Fruit fly (Drosophila melanogaster) whole organism, embryonic: Measurements from ENCODE around the gene CG32295.

ENCODE experiments used
- CG10366 ChIP-seq: fragments of 200-800 bp; sonication (Bioruptor generic); IDR thresholded peaks from 2 replicates; pipeline ENCODE4 v1.3.6; 2022; ENCODE audit warnings: missing biosample characterization, missing genetic modification characterization
- CG10431 ChIP-seq: fragments of 200-800 bp; sonication (Bioruptor generic); optimal IDR thresholded peaks from 3 replicates; lab custom pipeline; 2018; ENCODE audit warnings: missing biosample characterization, mild to moderate bottlenecking, missing genetic modification characterization
- CG11093 ChIP-seq: fragments of 200-800 bp; sonication (Bioruptor generic); IDR thresholded peaks from 3 replicates; pipeline ENCODE4 v1.3.6; 2022; ENCODE audit warnings: missing biosample characterization, missing genetic modification characterization
- CG11696 ChIP-seq: fragments of 200-800 bp; sonication (Bioruptor generic); IDR thresholded peaks from 2 replicates; pipeline ENCODE4 v1.3.6; 2022; ENCODE audit warnings: missing biosample characterization, missing genetic modification characterization
- CG12071 ChIP-seq: fragments of 200-800 bp; sonication (Bioruptor generic); optimal IDR thresholded peaks from 3 replicates; lab custom pipeline; 2018; ENCODE audit warnings: missing biosample characterization, mild to moderate bottlenecking, missing genetic modification characterization
- CG12299 ChIP-seq: fragments of 200-800 bp; sonication (Bioruptor generic); optimal IDR thresholded peaks from 2 replicates; lab custom pipeline; 2018; ENCODE audit warnings: missing biosample characterization, mild to moderate bottlenecking, missing genetic modification characterization
- CG13123 ChIP-seq: fragments of 200-800 bp; sonication (Bioruptor generic); optimal IDR thresholded peaks from 2 replicates; lab custom pipeline; 2016; ENCODE audit warnings: missing biosample characterization, missing genetic modification characterization
- CG14441 ChIP-seq: fragments of 200-800 bp; sonication (Bioruptor generic); IDR thresholded peaks from 2 replicates; pipeline ENCODE4 v1.3.6; 2022; ENCODE audit warnings: missing biosample characterization, missing genetic modification characterization
- CG1529 ChIP-seq: fragments of 200-800 bp; sonication (Bioruptor generic); optimal IDR thresholded peaks from 3 replicates; lab custom pipeline; 2018; ENCODE audit warnings: missing biosample characterization, missing genetic modification characterization
- CG17361 ChIP-seq: fragments of 200-800 bp; sonication (Bioruptor generic); IDR thresholded peaks from 3 replicates; pipeline ENCODE4 v1.3.6; 2022; ENCODE audit warnings: missing biosample characterization, missing genetic modification characterization
- CG18764 ChIP-seq: fragments of 200-800 bp; sonication (Bioruptor generic); optimal IDR thresholded peaks from 3 replicates; lab custom pipeline; 2016; ENCODE audit warnings: missing biosample characterization, missing genetic modification characterization
- CG2875 ChIP-seq: fragments of 200-800 bp; sonication (Bioruptor generic); optimal IDR thresholded peaks from 2 replicates; lab custom pipeline; 2017; ENCODE audit warnings: missing biosample characterization, mild to moderate bottlenecking, missing genetic modification characterization, missing genetic modification reagents
- CG3838 ChIP-seq: fragments of 200-800 bp; sonication (Bioruptor generic); optimal IDR thresholded peaks from 3 replicates; lab custom pipeline; 2016; ENCODE audit warnings: missing biosample characterization, missing genetic modification characterization
- CG4360 ChIP-seq: fragments of 200-800 bp; sonication (Bioruptor generic); IDR thresholded peaks from 2 replicates; pipeline ENCODE4 v1.3.6; 2022; ENCODE audit warnings: missing biosample characterization, missing genetic modification characterization
- CG4424 ChIP-seq: fragments of 200-800 bp; sonication (Bioruptor generic); optimal IDR thresholded peaks from 3 replicates; lab custom pipeline; 2016; ENCODE audit warnings: missing biosample characterization, missing genetic modification characterization
- CG4730 ChIP-seq: fragments of 200-800 bp; sonication (Bioruptor generic); IDR thresholded peaks from 2 replicates; pipeline ENCODE4 v1.3.6; 2022; ENCODE audit warnings: missing biosample characterization, missing genetic modification characterization
- CG5953 ChIP-seq: fragments of 200-800 bp; sonication (Bioruptor generic); IDR thresholded peaks from 2 replicates; pipeline ENCODE4 v1.3.6; 2022; ENCODE audit warnings: missing biosample characterization, missing genetic modification characterization
- CG7357 ChIP-seq: fragments of 200-800 bp; sonication (Bioruptor generic); IDR thresholded peaks from 3 replicates; pipeline ENCODE4 v1.3.6; 2022; ENCODE audit warnings: missing biosample characterization, missing genetic modification characterization
- CG8089 ChIP-seq: fragments of 200-800 bp; sonication (Bioruptor generic); optimal IDR thresholded peaks from 3 replicates; lab custom pipeline; 2016; ENCODE audit warnings: missing biosample characterization, missing genetic modification characterization
- CG8359 ChIP-seq: fragments of 200-800 bp; sonication (Bioruptor generic); optimal IDR thresholded peaks from 2 replicates; lab custom pipeline; 2017; ENCODE audit warnings: missing biosample characterization, mild to moderate bottlenecking, missing genetic modification characterization, borderline replicate concordance
- CG9932 ChIP-seq: fragments of 200-800 bp; sonication (Bioruptor generic); IDR thresholded peaks from 2 replicates; pipeline ENCODE4 v1.3.6; 2022; ENCODE audit warnings: missing biosample characterization, missing genetic modification characterization
- Dll ChIP-seq: fragments of 200-800 bp; sonication (Bioruptor generic); IDR thresholded peaks from 4 replicates; pipeline ENCODE4 v1.3.6; 2022; ENCODE audit warnings: missing biosample characterization, missing genetic modification characterization; ENCODE audit not compliant: partially characterized antibody
- Gug ChIP-seq: fragments of 200-800 bp; sonication (Bioruptor generic); IDR thresholded peaks from 4 replicates; pipeline ENCODE4 v1.3.6; 2022; ENCODE audit warnings: missing biosample characterization, missing genetic modification characterization
- HHEX ChIP-seq: fragments of 200-800 bp; sonication (Bioruptor generic); optimal IDR thresholded peaks from 3 replicates; lab custom pipeline; 2017; ENCODE audit warnings: missing biosample characterization, mild to moderate bottlenecking, missing genetic modification characterization, missing genetic modification reagents
- HLHmδ ChIP-seq: fragments of 200-800 bp; sonication (Bioruptor generic); optimal IDR thresholded peaks from 2 replicates; lab custom pipeline; 2018; ENCODE audit warnings: missing biosample characterization, mild to moderate bottlenecking, missing genetic modification characterization, moderate library complexity
- HmgD ChIP-seq: fragments of 200-800 bp; sonication (Bioruptor generic); optimal IDR thresholded peaks from 3 replicates; lab custom pipeline; 2016; ENCODE audit warnings: missing biosample characterization, missing genetic modification characterization
- Lhr ChIP-seq: fragments of 200-800 bp; sonication (Bioruptor generic); optimal IDR thresholded peaks from 3 replicates; lab custom pipeline; 2017; ENCODE audit warnings: mild to moderate bottlenecking, missing biosample characterization, missing genetic modification reagents, missing genetic modification characterization
- Lim3 ChIP-seq: fragments of 200-800 bp; sonication (Bioruptor generic); IDR thresholded peaks from 2 replicates; pipeline ENCODE4 v1.3.6; 2022; ENCODE audit warnings: missing biosample characterization, missing genetic modification characterization
- MBD-R2 ChIP-seq: fragments of 200-800 bp; sonication (Bioruptor generic); IDR thresholded peaks from 2 replicates; pipeline ENCODE4 v1.3.6; 2022; ENCODE audit warnings: missing biosample characterization, missing genetic modification characterization
- MTF-1 ChIP-seq: fragments of 200-800 bp; sonication (Bioruptor generic); optimal IDR thresholded peaks from 2 replicates; lab custom pipeline; 2018; ENCODE audit warnings: missing biosample characterization, mild to moderate bottlenecking, missing genetic modification characterization, borderline replicate concordance
- Nf-YA ChIP-seq: fragments of 200-800 bp; sonication (Bioruptor generic); IDR thresholded peaks from 2 replicates; pipeline ENCODE4 v1.3.6; 2022; ENCODE audit warnings: missing biosample characterization, missing genetic modification characterization
- Pdp1 ChIP-seq, 2 experiments: fragments of 200-800 bp; sonication (Bioruptor generic); optimal IDR thresholded peaks; 3 replicates each; lab custom pipeline; 2016; ENCODE audit warnings: missing biosample characterization in 2 of 2, missing genetic modification characterization in 2 of 2, mild to moderate bottlenecking in 1 of 2, moderate library complexity in 1 of 2
- Sin3A ChIP-seq: fragments of >200 bp; optimal IDR thresholded peaks from 2 replicates; lab custom pipeline; 2018
- Vsx1 ChIP-seq: fragments of 200-800 bp; sonication (Bioruptor generic); optimal IDR thresholded peaks from 2 replicates; lab custom pipeline; 2017; ENCODE audit warnings: missing biosample characterization, mild to moderate bottlenecking, missing genetic modification characterization, missing genetic modification reagents
- abd-A ChIP-seq: fragments of 200-800 bp; sonication (Bioruptor generic); optimal IDR thresholded peaks from 3 replicates; lab custom pipeline; 2019; ENCODE audit warnings: missing biosample characterization, mild to moderate bottlenecking, missing genetic modification characterization, moderate library complexity
- ac ChIP-seq: fragments of 200-800 bp; sonication (Bioruptor generic); optimal IDR thresholded peaks from 3 replicates; lab custom pipeline; 2017; ENCODE audit warnings: missing biosample characterization, mild to moderate bottlenecking, missing genetic modification characterization
- az2 ChIP-seq: fragments of 200-800 bp; sonication (Bioruptor generic); optimal IDR thresholded peaks from 3 replicates; lab custom pipeline; 2016; ENCODE audit warnings: missing biosample characterization, missing genetic modification characterization
- chinmo ChIP-seq: fragments of 200-800 bp; sonication (Bioruptor generic); IDR thresholded peaks from 4 replicates; pipeline ENCODE4 v1.3.6; 2022; ENCODE audit warnings: missing biosample characterization, missing genetic modification characterization; ENCODE audit not compliant: partially characterized antibody
- chm ChIP-seq: fragments of 200-800 bp; sonication (Bioruptor generic); IDR thresholded peaks from 2 replicates; pipeline ENCODE4 v1.3.6; 2022; ENCODE audit warnings: missing biosample characterization, missing genetic modification characterization
- corto ChIP-seq: fragments of 200-800 bp; sonication (Bioruptor generic); optimal IDR thresholded peaks from 2 replicates; lab custom pipeline; 2016; ENCODE audit warnings: missing biosample characterization, mild to moderate bottlenecking, missing genetic modification characterization, moderate library complexity
- da ChIP-seq: fragments of 200-800 bp; sonication (Bioruptor generic); optimal IDR thresholded peaks from 2 replicates; lab custom pipeline; 2016; ENCODE audit warnings: missing biosample characterization, missing genetic modification characterization
- emc ChIP-seq: fragments of 200-800 bp; sonication (Bioruptor generic); optimal IDR thresholded peaks from 2 replicates; lab custom pipeline; 2016; ENCODE audit warnings: missing biosample characterization, missing genetic modification characterization
- eyg ChIP-seq: fragments of 200-800 bp; sonication (Bioruptor generic); optimal IDR thresholded peaks from 3 replicates; lab custom pipeline; 2016; ENCODE audit warnings: missing biosample characterization, missing genetic modification characterization
- gt ChIP-seq: fragments of 200-800 bp; sonication (Bioruptor generic); IDR thresholded peaks from 2 replicates; pipeline ENCODE4 v1.3.6; 2022; ENCODE audit warnings: missing biosample characterization, missing genetic modification characterization
- ham ChIP-seq: fragments of 200-800 bp; sonication (Bioruptor generic); IDR thresholded peaks from 2 replicates; pipeline ENCODE4 v1.3.6; 2022; ENCODE audit warnings: missing biosample characterization, missing genetic modification characterization
- klu ChIP-seq: fragments of 200-800 bp; sonication (Bioruptor generic); IDR thresholded peaks from 2 replicates; pipeline ENCODE4 v1.3.6; 2022; ENCODE audit warnings: missing biosample characterization, missing genetic modification characterization
- kni ChIP-seq: fragments of 200-800 bp; sonication (Bioruptor generic); optimal IDR thresholded peaks from 3 replicates; lab custom pipeline; 2017; ENCODE audit warnings: mild to moderate bottlenecking, missing biosample characterization, missing genetic modification reagents, missing genetic modification characterization
- sens ChIP-seq: fragments of 200-800 bp; sonication (Bioruptor generic); peaks from one replicate; lab custom pipeline; 2016; ENCODE audit warnings: missing biosample characterization, missing genetic modification characterization
- sim ChIP-seq: fragments of 200-800 bp; sonication (Bioruptor generic); IDR thresholded peaks from 2 replicates; pipeline ENCODE4 v1.3.6; 2022; ENCODE audit warnings: missing biosample characterization, missing genetic modification characterization
- slou ChIP-seq: fragments of 200-800 bp; sonication (Bioruptor generic); optimal IDR thresholded peaks from 3 replicates; lab custom pipeline; 2016; ENCODE audit warnings: missing biosample characterization, missing genetic modification characterization
- tap ChIP-seq: fragments of 200-800 bp; optimal IDR thresholded peaks from 3 replicates; lab custom pipeline; 2019; ENCODE audit warnings: missing biosample characterization, mild to moderate bottlenecking, missing genetic modification characterization, moderate library complexity
- vvl ChIP-seq: fragments of 200-800 bp; sonication (Bioruptor generic); IDR thresholded peaks from 2 replicates; pipeline ENCODE4 v1.3.6; 2022; ENCODE audit warnings: missing biosample characterization, missing genetic modification characterization

The CG32295 gene

DNA sequence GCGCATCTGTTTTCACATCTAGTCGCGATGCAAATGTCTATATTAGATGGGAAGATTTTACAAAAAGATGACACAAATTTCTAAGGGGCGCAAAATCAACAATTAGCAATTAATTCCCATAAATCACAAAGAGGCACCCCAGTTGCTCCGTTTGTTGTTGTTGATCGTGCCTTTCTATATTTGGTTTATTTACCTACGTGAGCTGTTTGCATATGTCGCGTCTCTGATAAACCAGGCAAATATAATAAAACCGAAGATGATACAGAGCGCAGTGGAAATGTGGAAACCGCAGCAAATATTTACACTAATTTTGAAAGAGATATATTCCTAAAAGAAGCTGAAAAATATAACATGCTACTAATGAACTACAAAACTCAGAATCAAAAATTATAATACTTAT is 37.3 kb downstream of the CG32295 start (continued):
- TF ChIP-seq CG10366 (GFP tag; lab: Robert Waterston, UW) (no peak), Gug (GFP tag; lab: Robert Waterston, UW) (no peak), HHEX (GFP tag; lab: Kevin White, UChicago) (peak; percentile 77), slou (GFP tag; lab: Kevin White, UChicago) (no peak), da (GFP tag; lab: Kevin White, UChicago) (no peak), Lhr (GFP tag; lab: Kevin White, UChicago) (peak; percentile 12), CG12299 (tag; lab: Kevin White, UChicago) (peak; percentile 56), ac (GFP tag; lab: Kevin White, UChicago) (peak; percentile 76), CG12071 (GFP tag; lab: Kevin White, UChicago) (peak; percentile 82), CG8089 (GFP tag; lab: Kevin White, UChicago) (peak; percentile 32), tap (tag; lab: Kevin White, UChicago) (peak; percentile 53), CG8359 (GFP tag; lab: Kevin White, UChicago) (peak; percentile 49), vvl (GFP tag; lab: Robert Waterston, UW) (peak; percentile 66; the same call in 1 of the 2 replicates), CG5953 (GFP tag; lab: Robert Waterston, UW) (no peak), CG4360 (no peak; the same call in 1 of the 2 replicates), CG3838 (GFP tag; lab: Kevin White, UChicago) (no peak), az2 (no peak), corto (no peak), MTF-1 (GFP tag; lab: Kevin White, UChicago) (peak; percentile 85), HmgD (GFP tag; lab: Kevin White, UChicago) (no peak), CG11093 (no peak; the same call in 2 of the 3 replicates), CG14441 (GFP tag; lab: Robert Waterston, UW) (no peak), Dll (GFP tag; lab: Robert Waterston, UW) (no peak), HLHmδ (GFP tag; lab: Kevin White, UChicago) (peak; percentile 27), sens (GFP tag; lab: Kevin White, UChicago) (peak; percentile 96), Vsx1 (GFP tag; lab: Kevin White, UChicago) (peak; percentile 33), CG13123 (peak; percentile 10), klu (no peak), CG1529 (GFP tag; lab: Kevin White, UChicago) (peak; percentile 55), emc (GFP tag; lab: Kevin White, UChicago) (no peak), ham (GFP tag; lab: Robert Waterston, UW) (no peak), kni (GFP tag; lab: Kevin White, UChicago) (peak; percentile 60), Sin3A (no peak), chinmo (GFP tag; lab: Robert Waterston, UW) (no peak), Pdp1 (GFP tag; optimal IDR thresholded peaks at IDR 0.05; lab: Kevin White, UChicago) (peak in 1 of 2 experiments; percentile 14), CG4730 (GFP tag; lab: Robert Waterston, UW) (no peak), chm (GFP tag; lab: Robert Waterston, UW) (peak; percentile 24; the same call in 1 of the 2 replicates), eyg (peak; percentile 52), CG9932 (no peak), abd-A (tag; lab: Kevin White, UChicago) (no peak), MBD-R2 (GFP tag; lab: Robert Waterston, UW) (no peak), sim (GFP tag; lab: Robert Waterston, UW) (peak; percentile 37; the same call in 1 of the 2 replicates), Lim3 (GFP tag; lab: Robert Waterston, UW) (no peak), Nf-YA (GFP tag; lab: Robert Waterston, UW) (peak; percentile 43; the same call in 1 of the 2 replicates), CG4424 (GFP tag; lab: Kevin White, UChicago) (no peak), CG2875 (peak; percentile 59), CG7357 (no peak), CG18764 (GFP tag; lab: Kevin White, UChicago) (peak; percentile 51), CG11696 (GFP tag; lab: Robert Waterston, UW) (0 out of 2 replicates have a peak, but pooled peaks have one; percentile 17), CG10431 (GFP tag; lab: Kevin White, UChicago) (no peak), gt (no peak), CG17361 (GFP tag; lab: Robert Waterston, UW) (peak; percentile 32; the same call in 1 of the 3 replicates)
